Worm (Caenorhabditis elegans) whole organism, L4/young adult: ENCODE results near the gene ceh-40.

Experiments
- W03F9.2 ChIP-seq: fragments of 150-350 bp; optimal IDR thresholded peaks from 2 replicates; lab custom pipeline; 2014; ENCODE audit warnings: missing biosample characterization, missing genetic modification characterization
- dao-5 ChIP-seq: sonication (generic microtip); optimal IDR thresholded peaks from 2 replicates; lab custom pipeline; 2016; ENCODE audit warnings: missing genotype, missing genetic modification characterization, moderate library complexity, missing compliant biosample characterization
- him-1 ChIP-seq: sonication (generic microtip); optimal IDR thresholded peaks from 2 replicates; lab custom pipeline; 2016; ENCODE audit warnings: missing genotype, missing genetic modification reagents, missing genetic modification characterization, missing compliant biosample characterization

Gene ceh-40

DNA sequence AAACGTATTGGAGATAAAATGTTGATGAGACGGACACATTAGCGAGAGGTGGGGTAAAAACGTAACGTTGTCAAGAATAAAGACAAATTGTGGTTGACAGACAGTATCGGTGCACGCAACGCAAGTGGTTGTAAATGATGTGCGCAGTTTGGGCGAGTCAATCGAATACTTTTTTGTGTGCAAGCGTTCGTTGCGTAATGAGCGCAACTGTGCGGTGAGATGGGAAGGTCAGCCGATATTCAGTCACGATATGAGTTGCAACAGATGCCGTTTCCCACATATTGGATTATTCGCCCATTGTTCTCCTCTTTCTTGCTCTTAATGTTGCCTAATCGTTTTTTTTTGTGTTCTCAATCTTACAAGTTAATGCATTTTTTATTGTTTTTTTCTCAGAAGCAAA is at the start of gene ceh-40:
TSS of gene ceh-40 (minus strand) at position 41 of the 400 bp plus-strand sequence.
- TF ChIP-seq dao-5 (tag; lab: Kevin White, UChicago) (no peak), W03F9.2 (tag; lab: Kevin White, UChicago) (no peak), him-1 (tag; lab: Kevin White, UChicago) (no peak)

- TF ChIP-seq him-1 (tag; lab: Kevin White, UChicago) (no peak), W03F9.2 (tag; lab: Kevin White, UChicago) (no peak), dao-5 (tag; lab: Kevin White, UChicago) (no peak)
Measured at ce11 chrX:12367498-12367897, 46.9 kb upstream of the ceh-40 start.

ce11 chrX:12365388-12365787 is 44.8 kb upstream of the ceh-40 start, which contains the start of gene F19H6.4:
Gene F19H6.4, plus strand, starts transcription at chrX:12365688.
- TF ChIP-seq him-1 (tag; lab: Kevin White, UChicago), result no peak
- no peak for TF ChIP-seq dao-5 (tag; lab: Kevin White, UChicago)
- no peak for TF ChIP-seq W03F9.2 (tag; lab: Kevin White, UChicago)

DNA sequence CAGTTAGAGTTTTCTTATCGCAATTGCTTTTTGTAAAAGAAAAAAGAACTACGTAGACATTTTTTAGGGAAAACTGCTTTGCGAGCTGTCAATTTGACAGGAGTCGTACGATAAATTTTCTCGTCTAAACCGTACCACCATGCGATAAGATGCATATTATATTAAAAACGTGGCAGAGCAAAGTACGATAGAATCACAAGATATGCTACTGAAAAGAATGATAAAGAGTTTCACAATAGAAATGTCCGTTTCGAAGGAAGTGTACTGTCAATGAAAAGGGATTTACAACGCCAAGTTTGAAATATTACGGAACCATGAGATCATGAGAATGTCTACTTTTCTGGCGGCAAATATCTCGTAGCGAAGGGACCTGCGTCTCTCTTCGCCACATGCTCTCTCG is 44.2 kb upstream of the ceh-40 start, which contains the start of gene F19H6.5:
TSS of gene F19H6.5 (minus strand) at position 101 of the 400 bp plus-strand sequence.
- TF ChIP-seq him-1 (tag; lab: Kevin White, UChicago), result no peak
- TF ChIP-seq W03F9.2 (tag; lab: Kevin White, UChicago), result no peak

- TF ChIP-seq him-1 (tag; lab: Kevin White, UChicago) (peak; percentile 99), dao-5 (tag; lab: Kevin White, UChicago) (peak; percentile 76), W03F9.2 (tag; lab: Kevin White, UChicago) (peak; percentile 99)
Measured at ce11 chrX:12362951-12363486, 42.4 kb upstream of the ceh-40 start.

DNA sequence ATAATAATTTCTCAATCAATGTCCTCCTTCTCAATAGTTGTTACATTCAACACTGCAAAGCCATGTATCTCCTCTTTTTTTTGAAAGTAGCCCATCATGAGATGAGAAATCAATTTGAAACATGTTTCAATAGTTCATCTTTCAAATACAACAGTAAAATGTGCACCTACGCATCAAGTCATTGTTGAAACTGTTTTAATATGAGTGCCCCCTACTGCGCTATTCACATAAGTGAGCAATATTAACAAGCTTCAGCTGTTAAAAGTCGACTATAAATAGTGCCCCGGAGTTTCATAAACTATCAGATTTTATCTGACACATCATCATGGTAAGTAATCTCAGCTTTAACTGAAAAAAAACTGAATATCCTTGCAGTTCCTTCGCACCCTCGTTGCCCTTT is 39.9 kb upstream of the ceh-40 start, which contains the start of the genes nspc-15 and F19H6.6:
TSS of gene nspc-15 (plus strand) at position 301 of the 400 bp plus-strand sequence.
TSS of gene F19H6.6 (plus strand) at position 384 of the 400 bp plus-strand sequence.
- TF ChIP-seq dao-5 (tag; lab: Kevin White, UChicago) (no peak), W03F9.2 (tag; lab: Kevin White, UChicago) (no peak), him-1 (tag; lab: Kevin White, UChicago) (no peak)

DNA sequence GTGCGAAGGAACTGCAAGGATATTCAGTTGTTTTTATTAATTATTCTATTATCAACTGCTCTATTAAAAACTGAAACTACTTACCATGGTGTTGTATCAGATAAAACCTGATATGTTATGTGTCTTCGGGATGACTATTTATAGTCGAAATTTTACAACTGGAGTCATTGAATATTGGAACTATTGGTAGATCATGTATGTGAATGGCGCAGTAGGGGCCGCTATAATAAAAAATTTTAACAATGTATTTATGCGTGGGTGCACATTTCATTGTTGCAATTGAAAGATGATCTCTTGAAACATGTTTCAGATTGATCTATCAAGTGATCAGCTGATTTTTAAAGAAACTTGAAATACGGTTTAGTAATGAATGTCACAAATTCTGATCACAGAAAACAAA is 38.4 kb upstream of the ceh-40 start, which contains the start of gene nspc-14:
TSS of gene nspc-14 (minus strand) at position 101 of the 400 bp plus-strand sequence.
- no peak for TF ChIP-seq dao-5 (tag; lab: Kevin White, UChicago)
- no peak for TF ChIP-seq him-1 (tag; lab: Kevin White, UChicago)
- no peak for TF ChIP-seq W03F9.2 (tag; lab: Kevin White, UChicago)

DNA sequence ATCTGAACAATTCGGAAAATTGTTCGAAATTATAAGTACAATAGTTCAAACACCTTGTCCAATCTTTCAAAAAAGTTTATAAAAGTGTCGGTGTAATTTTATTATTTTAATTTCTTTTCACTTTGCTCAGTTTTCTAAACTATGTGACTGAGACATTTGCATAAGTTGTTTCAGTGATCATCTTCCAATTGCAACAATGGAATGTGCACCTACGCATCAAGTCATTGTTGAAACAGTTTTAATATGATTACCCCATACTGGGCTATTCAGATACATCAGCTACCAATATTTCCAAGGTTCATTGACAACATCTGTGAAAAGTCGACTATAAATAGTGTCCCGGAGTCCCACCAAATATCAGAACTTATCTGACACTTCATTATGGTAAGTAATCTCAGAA is 36.5 kb upstream of the ceh-40 start, which contains the start of gene nspc-13:
TSS of gene nspc-13 (plus strand) at position 301 of the 400 bp plus-strand sequence.
- TF ChIP-seq him-1 (tag; lab: Kevin White, UChicago) (no peak), dao-5 (tag; lab: Kevin White, UChicago) (no peak)

DNA sequence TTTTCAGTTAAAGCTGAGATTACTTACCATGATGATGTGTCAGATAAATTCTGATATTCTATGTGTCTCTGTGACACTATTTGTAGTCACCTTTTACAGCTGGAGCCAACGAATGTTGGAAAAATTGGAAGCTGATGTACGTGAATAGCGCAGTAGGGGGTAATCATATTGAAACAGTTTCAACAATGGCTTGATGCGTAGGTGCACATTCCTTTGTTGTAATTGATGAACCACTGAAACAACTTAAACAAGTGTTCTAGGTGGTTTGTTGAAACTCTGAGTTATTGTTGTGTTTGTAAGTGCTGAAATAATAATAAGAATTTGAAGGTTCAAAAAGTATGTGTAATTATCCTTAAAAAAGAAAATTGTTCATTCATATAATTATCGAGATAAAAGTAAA is 36.0 kb upstream of the ceh-40 start, which contains the start of gene nspc-12:
TSS of gene nspc-12 (minus strand) at position 101 of the 400 bp plus-strand sequence.
- TF ChIP-seq him-1 (tag; lab: Kevin White, UChicago) (no peak), dao-5 (tag; lab: Kevin White, UChicago) (no peak), W03F9.2 (tag; lab: Kevin White, UChicago) (no peak)

DNA sequence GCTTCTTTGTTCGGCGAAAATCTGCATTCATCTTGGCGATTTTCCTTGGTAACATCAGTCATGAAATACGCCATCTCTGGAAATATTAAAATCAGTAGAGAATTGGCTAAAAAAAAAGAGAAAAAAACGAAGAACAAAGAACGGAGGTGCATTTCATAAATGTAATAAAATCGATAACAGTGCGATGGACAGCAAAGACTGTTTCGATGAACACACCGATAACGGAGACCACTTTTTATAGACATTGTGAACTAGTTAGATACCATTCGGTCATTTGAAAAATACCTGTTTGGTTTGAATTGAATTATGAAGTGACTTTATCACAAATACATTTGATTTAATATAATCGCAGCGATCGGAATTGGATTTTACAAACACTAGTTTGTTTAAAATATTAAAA is 32.3 kb upstream of the ceh-40 start, which contains the start of gene F42F12.4:
TSS of gene F42F12.4 (minus strand) at position 76 of the 400 bp plus-strand sequence.
- TF ChIP-seq him-1 (tag; lab: Kevin White, UChicago) (no peak), dao-5 (tag; lab: Kevin White, UChicago) (no peak), W03F9.2 (tag; lab: Kevin White, UChicago) (no peak)

- TF ChIP-seq W03F9.2 (tag; lab: Kevin White, UChicago) (no peak), dao-5 (tag; lab: Kevin White, UChicago) (no peak), him-1 (tag; lab: Kevin White, UChicago) (no peak)
Measured at ce11 chrX:12350207-12350606, 29.6 kb upstream of the ceh-40 start, which contains the start of gene F42F12.3. Gene F42F12.3, plus strand, starts transcription at chrX:12350578.

ce11 chrX:12348329-12348728 is 27.8 kb upstream of the ceh-40 start, which contains the start of gene F42F12.14:
Gene F42F12.14, plus strand, starts transcription at chrX:12348629.
- no peak for TF ChIP-seq dao-5 (tag; lab: Kevin White, UChicago)
- TF ChIP-seq W03F9.2 (tag; lab: Kevin White, UChicago), result no peak
- TF ChIP-seq him-1 (tag; lab: Kevin White, UChicago), result no peak

- TF ChIP-seq dao-5 (tag; lab: Kevin White, UChicago) (peak; percentile 51), W03F9.2 (tag; lab: Kevin White, UChicago) (peak; percentile 28), him-1 (tag; lab: Kevin White, UChicago) (no peak)
Measured at ce11 chrX:12347822-12348221, 27.2 kb upstream of the ceh-40 start.
